Worm (Caenorhabditis elegans): Measurements from ENCODE around the gene aos-1.

Gene aos-1

ce11 chrV:10178166-10178565 lies 48.1 kb upstream of the aos-1 start:
- TF ChIP-seq pha-4 (GFP tag; IDR thresholded peaks at IDR 0.05) (no peak), pha-4 (tag; optimal IDR thresholded peaks at IDR 0.05) (no peak), T20F7.1 (GFP tag; optimal IDR thresholded peaks at IDR 0.05) (peak; percentile 51), nhr-102 (tag; optimal IDR thresholded peaks at IDR 0.05) (no peak), dpl-1 (GFP tag; optimal IDR thresholded peaks at IDR 0.05) (peak; percentile 27), daf-16 (GFP tag; optimal IDR thresholded peaks at IDR 0.05) (no peak), daf-16 (tag; optimal IDR thresholded peaks at IDR 0.05) (peak; percentile 12), dmd-6 (GFP tag; IDR thresholded peaks at IDR 0.05) (peak; percentile 16; the same call in 1 of the 2 replicates), ceh-32 (tag; optimal IDR thresholded peaks at IDR 0.05; ENCODE audit: poor library complexity) (no peak), mdl-1 (tag; optimal IDR thresholded peaks at IDR 0.05) (peak in 1 of 2 experiments; percentile 17), mep-1 (tag; optimal IDR thresholded peaks at IDR 0.05) (peak; percentile 63), dmd-8 (GFP tag; IDR thresholded peaks at IDR 0.05) (no peak), snpc-4 (tag; optimal IDR thresholded peaks at IDR 0.05) (no peak), mxl-3 (GFP tag; optimal IDR thresholded peaks at IDR 0.05) (peak; percentile 24), F26F4.8 (GFP tag; conservative IDR thresholded peaks at IDR 0.05) (no peak), dve-1 (tag; optimal IDR thresholded peaks at IDR 0.05; ENCODE audit: insufficient read depth) (peak; percentile 60), hlh-30 (tag; optimal IDR thresholded peaks at IDR 0.05; ENCODE audit: insufficient read depth) (peak; percentile 64), nhr-41 (GFP tag; IDR thresholded peaks at IDR 0.05) (no peak), lin-38 (GFP tag; IDR thresholded peaks at IDR 0.05) (peak; percentile 93), ces-1 (GFP tag; optimal IDR thresholded peaks at IDR 0.05) (no peak), hif-1 (tag; optimal IDR thresholded peaks at IDR 0.05) (peak in 1 of 2 experiments; percentile 72), ctbp-1 (GFP tag; IDR thresholded peaks at IDR 0.05) (0 out of 2 replicates have a peak, but pooled peaks have one; percentile 22), spr-1 (tag; optimal IDR thresholded peaks at IDR 0.05) (peak; percentile 14), fkh-10 (GFP tag; optimal IDR thresholded peaks at IDR 0.05) (peak; percentile 53), unc-130 (GFP tag; optimal IDR thresholded peaks at IDR 0.05) (peak; percentile 17), ZK546.5 (tag; optimal IDR thresholded peaks at IDR 0.05) (no peak), Y105C5A.15 (GFP tag; IDR thresholded peaks at IDR 0.05) (no peak), duxl-1 (tag; optimal IDR thresholded peaks at IDR 0.05; ENCODE audit: poor library complexity) (no peak), daf-19 (GFP tag; conservative IDR thresholded peaks at IDR 0.05) (no peak), rbr-2 (tag; optimal IDR thresholded peaks at IDR 0.05) (peak; percentile 63), zag-1 (tag; optimal IDR thresholded peaks at IDR 0.05) (peak; percentile 32), mes-2 (tag; optimal IDR thresholded peaks at IDR 0.05; ENCODE audit: poor library complexity, severe bottlenecking) (peak; percentile 38), lin-15B (tag; optimal IDR thresholded peaks at IDR 0.05) (no peak), nhr-11 (tag; optimal IDR thresholded peaks at IDR 0.05) (peak; percentile 33), madf-9 (GFP tag; conservative IDR thresholded peaks at IDR 0.05) (no peak), F37D6.2 (tag; optimal IDR thresholded peaks at IDR 0.05) (no peak), nhr-6 (tag; optimal IDR thresholded peaks at IDR 0.05) (no peak), egl-43 (GFP tag; IDR thresholded peaks at IDR 0.05) (0 out of 2 replicates have a peak, but pooled peaks have one; percentile 25), tra-1 (GFP tag; IDR thresholded peaks at IDR 0.05) (no peak), nhr-10 (tag; optimal IDR thresholded peaks at IDR 0.05) (no peak), cey-2 (tag; optimal IDR thresholded peaks at IDR 0.05; ENCODE audit: borderline replicate concordance, insufficient read depth) (no peak), dmd-9 (GFP tag; IDR thresholded peaks at IDR 0.05) (no peak), hmg-1.1 (GFP tag; IDR thresholded peaks at IDR 0.05) (no peak; the same call in 1 of the 2 replicates), hlh-11 (tag; optimal IDR thresholded peaks at IDR 0.05) (peak; percentile 59), nhr-28 (tag; optimal IDR thresholded peaks at IDR 0.05) (peak; percentile 40), Y48G9A.11 (GFP tag; IDR thresholded peaks at IDR 0.05) (no peak), lsy-2 (tag; optimal IDR thresholded peaks at IDR 0.05) (peak in 1 of 2 experiments; percentile 64), zip-11 (GFP tag; IDR thresholded peaks at IDR 0.05) (no peak)

Measured in whole organism, L4 larva.